Fruit fly (Drosophila melanogaster) whole organism, adult: Measurements from ENCODE around the gene CG12395.

Source experiments
- CG11617 ChIP-seq: fragments of 200-800 bp; sonication (Bioruptor generic); optimal IDR thresholded peaks from 2 replicates; lab custom pipeline; 2017; ENCODE audit warnings: mild to moderate bottlenecking, missing biosample characterization, missing genetic modification reagents, missing genetic modification characterization
- CG12768 ChIP-seq: fragments of 200-800 bp; sonication (Bioruptor generic); optimal IDR thresholded peaks from 2 replicates; lab custom pipeline; 2017; ENCODE audit warnings: missing biosample characterization, missing genetic modification characterization, mild to moderate bottlenecking, moderate library complexity, missing genetic modification reagents
- CG14711 ChIP-seq: fragments of 200-800 bp; sonication (Bioruptor generic); optimal IDR thresholded peaks from 2 replicates; lab custom pipeline; 2018; ENCODE audit warnings: missing biosample characterization, mild to moderate bottlenecking, missing genetic modification characterization, moderate library complexity
- CG1620 ChIP-seq: fragments of 200-800 bp; sonication (Bioruptor generic); optimal IDR thresholded peaks from 2 replicates; lab custom pipeline; 2016; ENCODE audit warnings: missing biosample characterization, missing genetic modification characterization
- CG33017 ChIP-seq: fragments of 200-800 bp; sonication (Bioruptor generic); optimal IDR thresholded peaks from 2 replicates; lab custom pipeline; 2018; ENCODE audit warnings: missing biosample characterization, mild to moderate bottlenecking, missing genetic modification characterization, moderate library complexity
- CG5204 ChIP-seq: fragments of 200-800 bp; sonication (Bioruptor generic); optimal IDR thresholded peaks from 2 replicates; lab custom pipeline; 2016; ENCODE audit warnings: missing biosample characterization, missing genetic modification characterization
- CG7045 ChIP-seq: fragments of 200-800 bp; sonication (Bioruptor generic); optimal IDR thresholded peaks from 2 replicates; lab custom pipeline; 2017; ENCODE audit warnings: missing biosample characterization, mild to moderate bottlenecking, missing genetic modification characterization
- CG7101 ChIP-seq: fragments of 200-800 bp; sonication (Bioruptor generic); optimal IDR thresholded peaks from 2 replicates; lab custom pipeline; 2018; ENCODE audit warnings: missing biosample characterization, mild to moderate bottlenecking, missing genetic modification characterization, moderate library complexity
- Clk ChIP-seq: fragments of 200-800 bp; sonication (Bioruptor generic); optimal IDR thresholded peaks from 2 replicates; lab custom pipeline; 2017; ENCODE audit warnings: missing biosample characterization, missing genetic modification characterization
- Crg-1 ChIP-seq: fragments of 200-800 bp; sonication (Bioruptor generic); optimal IDR thresholded peaks from 2 replicates; lab custom pipeline; 2016; ENCODE audit warnings: missing biosample characterization, missing genetic modification characterization
- Hr96 ChIP-seq: fragments of 200-800 bp; sonication (Bioruptor generic); optimal IDR thresholded peaks from 2 replicates; lab custom pipeline; 2016; ENCODE audit warnings: missing biosample characterization, missing genetic modification characterization
- Mnt ChIP-seq: fragments of 200-800 bp; sonication (Bioruptor generic); optimal IDR thresholded peaks from 2 replicates; lab custom pipeline; 2016; ENCODE audit warnings: missing biosample characterization, mild to moderate bottlenecking, missing genetic modification characterization
- bab1 ChIP-seq: fragments of 200-800 bp; sonication (Bioruptor generic); optimal IDR thresholded peaks from 3 replicates; lab custom pipeline; 2019; ENCODE audit warnings: missing biosample characterization, mild to moderate bottlenecking, missing genetic modification characterization, moderate library complexity
- cic ChIP-seq: fragments of 200-800 bp; sonication (Bioruptor generic); optimal IDR thresholded peaks from 2 replicates; lab custom pipeline; 2017; ENCODE audit warnings: missing biosample characterization, mild to moderate bottlenecking, missing genetic modification characterization, moderate library complexity
- cnc ChIP-seq, 2 experiments: fragments of >200 bp; optimal IDR thresholded peaks; 2 replicates each; lab custom pipeline; 2017
- kay ChIP-seq: fragments of 200-800 bp; sonication (Bioruptor generic); peaks from one replicate; lab custom pipeline; 2016; ENCODE audit warnings: missing biosample characterization, missing genetic modification characterization, borderline replicate concordance
- ovo ChIP-seq: fragments of 200-800 bp; sonication (Bioruptor generic); optimal IDR thresholded peaks from 2 replicates; lab custom pipeline; 2016; ENCODE audit warnings: missing biosample characterization, missing genetic modification characterization
- pad ChIP-seq: fragments of 200-800 bp; sonication (Bioruptor generic); optimal IDR thresholded peaks from 3 replicates; lab custom pipeline; 2017; ENCODE audit warnings: missing biosample characterization, missing genetic modification characterization, mild to moderate bottlenecking, moderate library complexity, missing genetic modification reagents
- tj ChIP-seq: fragments of 200-800 bp; sonication (Bioruptor generic); optimal IDR thresholded peaks from 3 replicates; lab custom pipeline; 2017; ENCODE audit warnings: missing biosample characterization, mild to moderate bottlenecking, missing genetic modification characterization, moderate library complexity
- toe ChIP-seq: fragments of 200-800 bp; sonication (Bioruptor generic); optimal IDR thresholded peaks from 2 replicates; lab custom pipeline; 2016; ENCODE audit warnings: missing biosample characterization, missing genetic modification characterization

Gene CG12395

DNA sequence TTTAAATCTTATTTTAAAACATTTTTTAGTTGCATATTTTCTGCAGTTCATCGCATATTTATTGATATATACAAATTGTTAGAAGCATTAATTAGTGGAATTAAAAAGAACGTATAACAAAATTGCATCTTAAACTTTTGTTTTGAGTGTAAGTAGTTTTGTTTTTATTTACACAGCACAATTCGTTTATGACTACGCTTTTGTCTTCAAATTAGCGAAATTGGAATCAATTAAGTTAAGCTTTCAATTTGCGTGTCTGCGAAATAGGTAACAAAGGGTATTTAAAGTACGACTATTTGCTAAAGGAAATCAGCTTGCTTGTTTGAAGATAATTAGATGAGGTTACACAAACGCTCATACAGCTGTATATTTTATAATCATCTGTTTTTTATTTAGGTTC, 25.6 kb upstream of the CG12395 start:
- TF ChIP-seq Clk (GFP tag; lab: Kevin White, UChicago) (no peak), CG7045 (GFP tag; lab: Kevin White, UChicago) (no peak), pad (GFP tag; lab: Kevin White, UChicago) (no peak), CG12768 (GFP tag; lab: Kevin White, UChicago) (no peak), Crg-1 (GFP tag; lab: Kevin White, UChicago) (no peak), CG11617 (no peak), ovo (GFP tag; lab: Kevin White, UChicago) (no peak), Hr96 (GFP tag; lab: Kevin White, UChicago) (no peak), CG33017 (no peak), CG14711 (tag; lab: Kevin White, UChicago) (no peak), CG1620 (GFP tag; lab: Kevin White, UChicago) (no peak), kay (no peak), cic (GFP tag; lab: Kevin White, UChicago) (no peak), CG5204 (GFP tag; lab: Kevin White, UChicago) (no peak), Mnt (GFP tag; lab: Kevin White, UChicago) (no peak), CG7101 (tag; lab: Kevin White, UChicago) (no peak), bab1 (GFP tag; lab: Kevin White, UChicago) (no peak), cnc (optimal IDR thresholded peaks at IDR 0.05; lab: Kevin White, UChicago) (no peak)

dm6 chrX:16087496-16087895, 24.8 kb upstream of the CG12395 start:
- TF ChIP-seq cnc (optimal IDR thresholded peaks at IDR 0.05; lab: Kevin White, UChicago), result no peak
- TF ChIP-seq Hr96 (GFP tag; lab: Kevin White, UChicago), result no peak
- no peak for TF ChIP-seq pad (GFP tag; lab: Kevin White, UChicago)
- TF ChIP-seq bab1 (GFP tag; lab: Kevin White, UChicago), result no peak
- TF ChIP-seq tj, result no peak
- TF ChIP-seq kay, result no peak
- TF ChIP-seq CG7101 (tag; lab: Kevin White, UChicago), result no peak
- TF ChIP-seq CG14711 (tag; lab: Kevin White, UChicago), result no peak
- TF ChIP-seq cic (GFP tag; lab: Kevin White, UChicago), result no peak
- TF ChIP-seq CG5204 (GFP tag; lab: Kevin White, UChicago), result no peak
- no peak for TF ChIP-seq Mnt (GFP tag; lab: Kevin White, UChicago)
- no peak for TF ChIP-seq CG7045 (GFP tag; lab: Kevin White, UChicago)
- TF ChIP-seq CG1620 (GFP tag; lab: Kevin White, UChicago), result no peak
- TF ChIP-seq CG33017, result no peak
- TF ChIP-seq toe (GFP tag; lab: Kevin White, UChicago), result no peak
- TF ChIP-seq CG12768 (GFP tag; lab: Kevin White, UChicago), result no peak
- TF ChIP-seq Clk (GFP tag; lab: Kevin White, UChicago), result no peak
- no peak for TF ChIP-seq ovo (GFP tag; lab: Kevin White, UChicago)

DNA sequence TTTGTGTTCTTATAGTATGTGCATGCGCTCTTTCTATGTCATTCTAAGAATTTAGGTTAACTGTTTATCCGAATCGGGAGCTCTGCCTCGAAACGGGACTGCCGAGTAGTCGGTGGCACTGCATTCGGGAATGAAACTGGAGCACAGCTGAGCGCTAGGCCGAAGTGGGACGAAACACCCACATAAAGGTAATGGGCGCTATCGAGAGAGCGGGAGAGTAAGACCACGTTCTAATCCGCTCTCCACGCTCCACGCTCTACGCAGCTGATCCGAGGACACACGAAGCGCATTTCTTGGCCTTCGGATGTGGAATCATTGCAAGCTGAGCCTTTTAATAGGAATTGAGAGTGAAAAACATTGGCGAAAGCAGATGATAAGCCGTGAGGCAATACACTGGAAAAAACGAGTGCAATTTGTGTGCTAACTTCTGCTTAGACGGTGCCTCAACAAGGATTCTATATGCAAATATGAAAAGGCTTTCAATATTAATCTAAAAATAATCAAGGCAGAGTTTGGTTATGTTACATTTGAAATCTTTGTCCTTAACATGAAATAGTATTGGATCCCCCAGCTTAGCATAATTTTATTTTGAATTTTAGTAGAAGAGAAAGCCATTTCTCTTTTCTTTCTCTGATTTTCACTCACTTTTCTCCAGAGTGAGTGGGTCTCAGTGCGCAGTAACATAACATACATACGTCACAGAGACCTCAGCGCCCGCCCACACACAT, 23.3 kb upstream of the CG12395 start:
- TF ChIP-seq CG5204 (GFP tag; lab: Kevin White, UChicago) (peak; percentile 34), CG14711 (tag; lab: Kevin White, UChicago) (no peak), CG1620 (GFP tag; lab: Kevin White, UChicago) (no peak), CG33017 (no peak), ovo (GFP tag; lab: Kevin White, UChicago) (peak; percentile 38), Mnt (GFP tag; lab: Kevin White, UChicago) (no peak), CG7101 (tag; lab: Kevin White, UChicago) (no peak), Hr96 (GFP tag; lab: Kevin White, UChicago) (no peak), CG7045 (GFP tag; lab: Kevin White, UChicago) (peak; percentile 51), kay (peak; percentile 9), Crg-1 (GFP tag; lab: Kevin White, UChicago) (no peak), pad (GFP tag; lab: Kevin White, UChicago) (peak; percentile 69), Clk (GFP tag; lab: Kevin White, UChicago) (no peak), toe (GFP tag; lab: Kevin White, UChicago) (no peak), CG12768 (GFP tag; lab: Kevin White, UChicago) (no peak), CG11617 (peak; percentile 11), cnc (optimal IDR thresholded peaks at IDR 0.05; lab: Kevin White, UChicago) (no peak), bab1 (GFP tag; lab: Kevin White, UChicago) (no peak), tj (no peak), cic (GFP tag; lab: Kevin White, UChicago) (no peak)

DNA sequence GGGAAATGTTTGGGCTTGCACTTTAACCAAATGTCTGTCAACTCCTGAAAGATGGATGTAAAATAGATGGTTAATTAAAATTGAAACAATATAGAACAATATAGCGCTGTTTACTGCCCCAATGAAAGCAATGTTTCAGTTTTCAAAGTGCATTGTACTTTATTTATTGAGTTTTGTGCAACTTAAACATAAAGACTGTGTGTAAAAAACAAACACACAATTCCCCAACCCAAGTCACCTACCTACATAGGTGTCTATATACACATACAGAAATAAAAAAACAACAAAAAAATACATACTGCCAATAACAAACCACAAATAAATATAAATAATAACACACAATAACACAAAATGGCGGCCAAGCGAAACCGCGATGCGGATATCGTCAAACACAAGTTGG, 20.2 kb upstream of the CG12395 start, which contains the start of gene CG8958:
TSS of gene CG8958 (plus strand) at position 301 of the 400 bp plus-strand sequence.
- TF ChIP-seq Crg-1 (GFP tag; lab: Kevin White, UChicago) (no peak), CG5204 (GFP tag; lab: Kevin White, UChicago) (no peak), cnc (optimal IDR thresholded peaks at IDR 0.05; lab: Kevin White, UChicago) (no peak), toe (GFP tag; lab: Kevin White, UChicago) (no peak)

dm6 chrX:16073375-16073982, 10.8 kb upstream of the CG12395 start, which contains the start of gene Nipsnap:
TSS of gene Nipsnap (minus strand) at chrX:16073568.
- TF ChIP-seq bab1 (GFP tag; lab: Kevin White, UChicago) (peak; percentile 37), CG1620 (GFP tag; lab: Kevin White, UChicago) (peak; percentile 38), CG14711 (tag; lab: Kevin White, UChicago) (peak; percentile 20), kay (no peak), cnc (optimal IDR thresholded peaks at IDR 0.05; lab: Kevin White, UChicago) (no peak), Crg-1 (GFP tag; lab: Kevin White, UChicago) (no peak), CG7045 (GFP tag; lab: Kevin White, UChicago) (no peak), Mnt (GFP tag; lab: Kevin White, UChicago) (peak; percentile 45), pad (GFP tag; lab: Kevin White, UChicago) (peak; percentile 9), Hr96 (GFP tag; lab: Kevin White, UChicago) (no peak), cic (GFP tag; lab: Kevin White, UChicago) (no peak), CG12768 (GFP tag; lab: Kevin White, UChicago) (no peak), CG5204 (GFP tag; lab: Kevin White, UChicago) (no peak), Clk (GFP tag; lab: Kevin White, UChicago) (no peak), ovo (GFP tag; lab: Kevin White, UChicago) (no peak), CG11617 (no peak), toe (GFP tag; lab: Kevin White, UChicago) (no peak), CG7101 (tag; lab: Kevin White, UChicago) (no peak), CG33017 (no peak), tj (no peak)
